Worm (Caenorhabditis elegans): ENCODE measurements around the gene skr-15.

ce11 chrII:3777802-3778201, 46.2 kb upstream of the skr-15 start:
- TF ChIP-seq nhr-11 (tag; optimal IDR thresholded peaks at IDR 0.05) (no peak), duxl-1 (tag; optimal IDR thresholded peaks at IDR 0.05; ENCODE audit: poor library complexity) (no peak), zag-1 (tag; optimal IDR thresholded peaks at IDR 0.05) (no peak), lir-3 (tag; optimal IDR thresholded peaks at IDR 0.05) (no peak), fos-1 (tag; optimal IDR thresholded peaks at IDR 0.05) (no peak), aly-2 (tag; optimal IDR thresholded peaks at IDR 0.05) (no peak), cey-2 (tag; optimal IDR thresholded peaks at IDR 0.05; ENCODE audit: borderline replicate concordance, insufficient read depth) (no peak), ceh-82 (tag; optimal IDR thresholded peaks at IDR 0.05) (no peak), F37D6.2 (tag; optimal IDR thresholded peaks at IDR 0.05) (no peak), F10B5.3 (tag; optimal IDR thresholded peaks at IDR 0.05) (no peak), spr-3 (GFP tag; optimal IDR thresholded peaks at IDR 0.05) (no peak), rbr-2 (tag; optimal IDR thresholded peaks at IDR 0.05) (no peak), dpl-1 (GFP tag; optimal IDR thresholded peaks at IDR 0.05) (no peak), pqm-1 (tag; optimal IDR thresholded peaks at IDR 0.05) (no peak)
